Worm (Caenorhabditis elegans) whole organism, mixed stage, embryonic: ENCODE data around the gene oig-1.

ENCODE experiments used
- M03D4.4 ChIP-seq: sonication (generic microtip); optimal IDR thresholded peaks from 2 replicates; lab custom pipeline; 2017; ENCODE audit warnings: mild to moderate bottlenecking, missing genetic modification characterization, missing compliant biosample characterization
- bed-3 ChIP-seq: fragments of 200-800 bp; sonication (Bioruptor generic); optimal IDR thresholded peaks from 3 replicates; lab custom pipeline; 2018; ENCODE audit warnings: mild to moderate bottlenecking, missing genetic modification characterization, moderate library complexity, missing compliant biosample characterization
- blmp-1 ChIP-seq: fragments of 150-350 bp; optimal IDR thresholded peaks from 2 replicates; lab custom pipeline; 2014; ENCODE audit warnings: missing biosample characterization, missing genetic modification characterization
- ceh-39 ChIP-seq: fragments of 150-350 bp; optimal IDR thresholded peaks from 2 replicates; lab custom pipeline; 2014; ENCODE audit warnings: missing biosample characterization, missing genetic modification characterization
- ceh-43 ChIP-seq: fragments of 200-800 bp; sonication (Bioruptor generic); optimal IDR thresholded peaks from 2 replicates; lab custom pipeline; 2018; ENCODE audit warnings: mild to moderate bottlenecking, missing genetic modification characterization, moderate library complexity, missing compliant biosample characterization
- ceh-83 ChIP-seq: fragments of 200-800 bp; sonication (Bioruptor generic); optimal IDR thresholded peaks from 2 replicates; lab custom pipeline; 2018; ENCODE audit warnings: mild to moderate bottlenecking, missing genetic modification characterization, missing compliant biosample characterization
- ces-1 ChIP-seq: fragments of 150-350 bp; optimal IDR thresholded peaks from 2 replicates; lab custom pipeline; 2014; ENCODE audit warnings: missing biosample characterization, missing genetic modification reagents, missing genetic modification characterization
- cnd-1 ChIP-seq: fragments of 200-800 bp; sonication (Bioruptor generic); optimal IDR thresholded peaks from 2 replicates; lab custom pipeline; 2018; ENCODE audit warnings: mild to moderate bottlenecking, missing genetic modification characterization, missing compliant biosample characterization
- drap-1 ChIP-seq: fragments of 200-800 bp; sonication (Bioruptor generic); optimal IDR thresholded peaks from 3 replicates; lab custom pipeline; 2018; ENCODE audit warnings: mild to moderate bottlenecking, missing genetic modification characterization, missing compliant biosample characterization
- elt-1 ChIP-seq: sonication (generic microtip); optimal IDR thresholded peaks from 2 replicates; lab custom pipeline; 2017; ENCODE audit warnings: missing genetic modification characterization, mild to moderate bottlenecking, missing compliant biosample characterization, antibody characterized with exemption, moderate library complexity, borderline replicate concordance; ENCODE audit not compliant: insufficient read depth
- elt-3 ChIP-seq: fragments of 150-350 bp; optimal IDR thresholded peaks from 2 replicates; lab custom pipeline; 2014; ENCODE audit warnings: missing biosample characterization, missing genetic modification characterization
- flh-1 ChIP-seq: fragments of 200-800 bp; sonication (Bioruptor generic); optimal IDR thresholded peaks from 2 replicates; lab custom pipeline; 2018; ENCODE audit warnings: mild to moderate bottlenecking, missing genetic modification characterization, moderate library complexity, missing compliant biosample characterization
- ham-2 ChIP-seq: fragments of 200-800 bp; sonication (Bioruptor generic); optimal IDR thresholded peaks from 2 replicates; lab custom pipeline; 2018; ENCODE audit warnings: mild to moderate bottlenecking, missing genetic modification characterization, missing compliant biosample characterization
- hlh-1 ChIP-seq: fragments of 150-350 bp; optimal IDR thresholded peaks from 2 replicates; lab custom pipeline; 2014; ENCODE audit warnings: missing biosample characterization, missing genetic modification reagents, missing genetic modification characterization
- lin-13 ChIP-seq: fragments of 150-350 bp; optimal IDR thresholded peaks from 2 replicates; lab custom pipeline; 2014; ENCODE audit warnings: missing biosample characterization, missing genetic modification characterization
- lin-32 ChIP-seq: fragments of 200-800 bp; sonication (Bioruptor generic); optimal IDR thresholded peaks from 2 replicates; lab custom pipeline; 2018; ENCODE audit warnings: mild to moderate bottlenecking, missing genetic modification characterization, missing compliant biosample characterization
- lsy-2 ChIP-seq: fragments of 150-350 bp; optimal IDR thresholded peaks from 2 replicates; lab custom pipeline; 2014; ENCODE audit warnings: missing biosample characterization, missing genetic modification characterization
- mab-5 ChIP-seq: fragments of 150-350 bp; optimal IDR thresholded peaks from 2 replicates; lab custom pipeline; 2014; ENCODE audit warnings: missing biosample characterization, missing genetic modification characterization
- mep-1 ChIP-seq: fragments of 150-350 bp; optimal IDR thresholded peaks from 2 replicates; lab custom pipeline; 2017; ENCODE audit warnings: missing biosample characterization, missing genetic modification reagents, missing genetic modification characterization, inconsistent platforms
- mls-2 ChIP-seq: sonication (generic microtip); optimal IDR thresholded peaks from 2 replicates; lab custom pipeline; 2016; ENCODE audit warnings: mild to moderate bottlenecking, missing genetic modification characterization, moderate library complexity, missing compliant biosample characterization
- nhr-12 ChIP-seq: fragments of 150-350 bp; optimal IDR thresholded peaks from 2 replicates; lab custom pipeline; 2014; ENCODE audit warnings: missing biosample characterization, missing genetic modification characterization
- nhr-2 ChIP-seq: fragments of 150-350 bp; optimal IDR thresholded peaks from 2 replicates; lab custom pipeline; 2014; ENCODE audit warnings: missing biosample characterization, missing genetic modification characterization
- nhr-76 ChIP-seq: sonication (generic microtip); optimal IDR thresholded peaks from 2 replicates; lab custom pipeline; 2017; ENCODE audit warnings: missing biosample characterization, missing genetic modification characterization
- pha-4 ChIP-seq: fragments of 150-350 bp; optimal IDR thresholded peaks from 2 replicates; lab custom pipeline; 2018; ENCODE audit warnings: missing biosample characterization, missing genetic modification reagents, missing genetic modification characterization
- sem-2 ChIP-seq: fragments of 200-800 bp; sonication (Bioruptor generic); optimal IDR thresholded peaks from 2 replicates; lab custom pipeline; 2018; ENCODE audit warnings: mild to moderate bottlenecking, missing genetic modification characterization, missing compliant biosample characterization
- snpc-4 ChIP-seq: fragments of 150-350 bp; optimal IDR thresholded peaks from 2 replicates; lab custom pipeline; 2014; ENCODE audit warnings: missing biosample characterization, missing genetic modification characterization
- sptf-1 ChIP-seq: sonication (generic microtip); optimal IDR thresholded peaks from 2 replicates; lab custom pipeline; 2017; ENCODE audit warnings: mild to moderate bottlenecking, missing genetic modification characterization, moderate library complexity, missing compliant biosample characterization
- tbx-8 ChIP-seq: fragments of 200-800 bp; sonication (Bioruptor generic); optimal IDR thresholded peaks from 2 replicates; lab custom pipeline; 2018; ENCODE audit warnings: mild to moderate bottlenecking, missing genetic modification characterization, moderate library complexity, missing compliant biosample characterization
- unc-120 ChIP-seq: sonication (generic microtip); optimal IDR thresholded peaks from 2 replicates; lab custom pipeline; 2017; ENCODE audit warnings: missing genetic modification characterization, missing compliant biosample characterization; ENCODE audit not compliant: poor library complexity, severe bottlenecking
- unc-39 ChIP-seq: fragments of 150-350 bp; optimal IDR thresholded peaks from 2 replicates; lab custom pipeline; 2014; ENCODE audit warnings: missing biosample characterization, missing genetic modification characterization
- unc-62 ChIP-seq: fragments of 150-350 bp; optimal IDR thresholded peaks from 2 replicates; lab custom pipeline; 2014; ENCODE audit warnings: missing biosample characterization, missing genetic modification reagents, missing genetic modification characterization
- zip-8 ChIP-seq: fragments of 150-350 bp; optimal IDR thresholded peaks from 2 replicates; lab custom pipeline; 2014; ENCODE audit warnings: missing biosample characterization, missing genetic modification characterization

oig-1 gene

ce11 chrIII:6525557-6525956 is at the start of gene oig-1:
Gene oig-1, minus strand, starts transcription at chrIII:6525657.
- TF ChIP-seq mab-5 (tag; lab: Kevin White, UChicago) (no peak), ham-2 (GFP tag; lab: Kevin White, UChicago) (no peak), unc-120 (tag; lab: Kevin White, UChicago) (no peak), blmp-1 (tag; lab: Kevin White, UChicago) (no peak), pha-4 (tag; lab: Kevin White, UChicago) (no peak), lin-13 (no peak), sem-2 (GFP tag; lab: Kevin White, UChicago) (no peak), nhr-76 (tag; lab: Kevin White, UChicago) (no peak), elt-3 (tag; lab: Kevin White, UChicago) (no peak), drap-1 (no peak), zip-8 (tag; lab: Kevin White, UChicago) (no peak)
- TF ChIP-seq, all 35 proteins: peak for 0

ce11 chrIII:6558487-6558886 is 33.0 kb upstream of the oig-1 start, which contains the start of gene C09E7.8:
Gene C09E7.8, minus strand, starts transcription at chrIII:6558587.
- TF ChIP-seq ceh-43 (GFP tag; lab: Kevin White, UChicago) (no peak), nhr-76 (tag; lab: Kevin White, UChicago) (no peak), lsy-2 (tag; lab: Kevin White, UChicago) (no peak)
- TF ChIP-seq, all 35 proteins: peak for 0

- TF ChIP-seq ces-1 (GFP tag; lab: Kevin White, UChicago) (peak; percentile 27), sptf-1 (peak; percentile 67), mls-2 (tag; lab: Kevin White, UChicago) (peak; percentile 38), sem-2 (GFP tag; lab: Kevin White, UChicago) (peak; percentile 13), lin-13 (peak; percentile 40), drap-1 (peak; percentile 35), cnd-1 (tag; lab: Kevin White, UChicago) (peak; percentile 47)
Observed at ce11 chrIII:6551187-6552058, 26.0 kb upstream of the oig-1 start, which contains the start of gene C09E7.7. Gene C09E7.7, minus strand, starts transcription at chrIII:6551243.

- TF ChIP-seq ceh-43 (GFP tag; lab: Kevin White, UChicago) (no peak), unc-62 (peak; percentile 55), pha-4 (tag; lab: Kevin White, UChicago) (peak; percentile 66), hlh-1 (tag; lab: Kevin White, UChicago) (no peak), ces-1 (GFP tag; lab: Kevin White, UChicago) (peak; percentile 40), lin-13 (peak; percentile 35), ham-2 (GFP tag; lab: Kevin White, UChicago) (peak; percentile 5), mep-1 (tag; lab: Kevin White, UChicago) (peak; percentile 35), tbx-8 (GFP tag; lab: Kevin White, UChicago) (no peak), lin-32 (GFP tag; lab: Kevin White, UChicago) (peak; percentile 8), mls-2 (tag; lab: Kevin White, UChicago) (peak; percentile 67), unc-120 (tag; lab: Kevin White, UChicago) (peak; percentile 53), lsy-2 (tag; lab: Kevin White, UChicago) (peak; percentile 17), drap-1 (peak; percentile 16), nhr-2 (tag; lab: Kevin White, UChicago) (peak; percentile 34), cnd-1 (tag; lab: Kevin White, UChicago) (peak; percentile 59), flh-1 (no peak), M03D4.4 (tag; lab: Kevin White, UChicago) (peak; percentile 45), unc-39 (no peak), mab-5 (tag; lab: Kevin White, UChicago) (no peak), sptf-1 (peak; percentile 61)
Observed at ce11 chrIII:6536945-6537568, 11.6 kb upstream of the oig-1 start, which contains the start of gene C09E7.4. Gene C09E7.4, minus strand, starts transcription at chrIII:6536995.

- TF ChIP-seq unc-39: no peak
- no peak for TF ChIP-seq nhr-12 (tag; lab: Kevin White, UChicago)
- no peak for TF ChIP-seq elt-1
- no peak for TF ChIP-seq drap-1
- TF ChIP-seq ham-2 (GFP tag; lab: Kevin White, UChicago): no peak
- no peak for TF ChIP-seq lsy-2 (tag; lab: Kevin White, UChicago)
- no peak for TF ChIP-seq ceh-39
- TF ChIP-seq snpc-4: no peak
- TF ChIP-seq ceh-43 (GFP tag; lab: Kevin White, UChicago): no peak
- TF ChIP-seq bed-3 (GFP tag; lab: Kevin White, UChicago): no peak
- no peak for TF ChIP-seq zip-8 (tag; lab: Kevin White, UChicago)
- no peak for TF ChIP-seq sptf-1
- no peak for TF ChIP-seq blmp-1 (tag; lab: Kevin White, UChicago)
- TF ChIP-seq ceh-83: no peak
- no peak for TF ChIP-seq lin-32 (GFP tag; lab: Kevin White, UChicago)
- TF ChIP-seq nhr-76 (tag; lab: Kevin White, UChicago): no peak
- no peak for TF ChIP-seq pha-4 (tag; lab: Kevin White, UChicago)
- TF ChIP-seq sem-2 (GFP tag; lab: Kevin White, UChicago): no peak
- TF ChIP-seq nhr-2 (tag; lab: Kevin White, UChicago): no peak
Observed at ce11 chrIII:6532647-6533046, 7.2 kb upstream of the oig-1 start, which contains the start of gene srxa-5. Gene srxa-5, plus strand, starts transcription at chrIII:6532947.
